Worm (Caenorhabditis elegans): ENCODE results near the gene npr-20.

The npr-20 gene

ce11 chrII:8813659-8814058 is 51.3 kb downstream of the npr-20 start:
- TF ChIP-seq med-1 (GFP tag; optimal IDR thresholded peaks at IDR 0.05; ENCODE audit: insufficient read depth) (no peak), cog-1 (tag; optimal IDR thresholded peaks at IDR 0.05) (no peak), flt-1 (GFP tag; IDR thresholded peaks at IDR 0.05) (no peak), ztf-23 (GFP tag; IDR thresholded peaks at IDR 0.05) (no peak), klf-2 (GFP tag; conservative IDR thresholded peaks at IDR 0.05) (no peak), ztf-29 (GFP tag; IDR thresholded peaks at IDR 0.05) (no peak), ref-1 (GFP tag; conservative IDR thresholded peaks at IDR 0.05) (no peak)

ce11 chrII:8812346-8812745 is 52.6 kb downstream of the npr-20 start:
- no peak for TF ChIP-seq flt-1 (GFP tag; IDR thresholded peaks at IDR 0.05)
- no peak for TF ChIP-seq klf-2 (GFP tag; conservative IDR thresholded peaks at IDR 0.05)
- no peak for TF ChIP-seq T22C8.4 (GFP tag; IDR thresholded peaks at IDR 0.05)
- TF ChIP-seq ref-1 (GFP tag; conservative IDR thresholded peaks at IDR 0.05) = no peak
- no peak for TF ChIP-seq med-1 (GFP tag; optimal IDR thresholded peaks at IDR 0.05; ENCODE audit: insufficient read depth)
- no peak for TF ChIP-seq ztf-23 (GFP tag; IDR thresholded peaks at IDR 0.05)
- no peak for TF ChIP-seq ztf-29 (GFP tag; IDR thresholded peaks at IDR 0.05)
- no peak for TF ChIP-seq tab-1 (GFP tag; IDR thresholded peaks at IDR 0.05)
- no peak for TF ChIP-seq cog-1 (tag; optimal IDR thresholded peaks at IDR 0.05)

ce11 chrII:8811825-8812224 is 53.2 kb downstream of the npr-20 start:
- TF ChIP-seq ztf-23 (GFP tag; IDR thresholded peaks at IDR 0.05) = no peak
- no peak for TF ChIP-seq flt-1 (GFP tag; IDR thresholded peaks at IDR 0.05)
- no peak for TF ChIP-seq klf-2 (GFP tag; conservative IDR thresholded peaks at IDR 0.05)
- TF ChIP-seq ref-1 (GFP tag; conservative IDR thresholded peaks at IDR 0.05) = no peak

- TF ChIP-seq ztf-29 (GFP tag; IDR thresholded peaks at IDR 0.05) = no peak
- TF ChIP-seq flt-1 (GFP tag; IDR thresholded peaks at IDR 0.05) = no peak
- no peak for TF ChIP-seq ztf-23 (GFP tag; IDR thresholded peaks at IDR 0.05)
- TF ChIP-seq T22C8.4 (GFP tag; IDR thresholded peaks at IDR 0.05) = no peak
- TF ChIP-seq klf-2 (GFP tag; conservative IDR thresholded peaks at IDR 0.05) = no peak
- no peak for TF ChIP-seq tab-1 (GFP tag; IDR thresholded peaks at IDR 0.05)
- no peak for TF ChIP-seq med-1 (GFP tag; optimal IDR thresholded peaks at IDR 0.05; ENCODE audit: insufficient read depth)
- TF ChIP-seq ref-1 (GFP tag; conservative IDR thresholded peaks at IDR 0.05) = no peak
- no peak for TF ChIP-seq cog-1 (tag; optimal IDR thresholded peaks at IDR 0.05)
Observed at ce11 chrII:8810679-8811413, 54.1 kb downstream of the npr-20 start, which contains the start of the genes F46C5.9 and rer-1. Gene F46C5.9 (minus strand): TSS chrII:8810729. Gene rer-1 (plus strand): TSS chrII:8811370.
